Worm (Caenorhabditis elegans) whole organism, L4 larva: ENCODE data around the gene D1054.1.
A peak's percentile ranks its signal among the peaks of the same experiment; 100 is the strongest.

ENCODE experiments used
- D1046.2 ChIP-seq: fragments of 200-800 bp; sonication (Bioruptor generic); IDR thresholded peaks from 2 replicates; pipeline ENCODE4 v1.3.6; 2022; ENCODE audit warnings: missing genetic modification characterization, missing compliant biosample characterization
- F44E2.7 ChIP-seq: fragments of 200-800 bp; sonication (Bioruptor generic); IDR thresholded peaks from 2 replicates; pipeline ENCODE4 v2.1.2; 2022; ENCODE audit warnings: missing genetic modification characterization, missing compliant biosample characterization
- T26A8.4 ChIP-seq: fragments of 200-800 bp; sonication (Bioruptor generic); IDR thresholded peaks from 2 replicates; pipeline ENCODE4 v1.3.6; 2022; ENCODE audit warnings: missing genetic modification characterization, missing compliant biosample characterization
- Y105C5A.15 ChIP-seq: fragments of 200-800 bp; sonication (Bioruptor generic); IDR thresholded peaks from 2 replicates; pipeline ENCODE4 v1.3.6; 2022; ENCODE audit warnings: missing genetic modification characterization, missing compliant biosample characterization
- aha-1 ChIP-seq: fragments of 150-350 bp; peaks from one replicate; lab custom pipeline; 2014; ENCODE audit warnings: missing biosample characterization, missing genetic modification characterization
- ama-1 ChIP-seq: fragments of 150-350 bp; optimal IDR thresholded peaks from 2 replicates; lab custom pipeline; 2014; ENCODE audit warnings: inconsistent platforms, mixed read lengths
- attf-4 ChIP-seq: sonication (generic microtip); optimal IDR thresholded peaks from 3 replicates; lab custom pipeline; 2017; ENCODE audit warnings: missing biosample characterization, missing genetic modification characterization
- ceh-20 ChIP-seq: fragments of 200-800 bp; sonication (Bioruptor generic); IDR thresholded peaks from 2 replicates; pipeline ENCODE4 v1.3.6; 2022; ENCODE audit warnings: missing genetic modification reagents, missing genetic modification characterization, missing compliant biosample characterization
- ceh-28 ChIP-seq: fragments of 150-350 bp; optimal IDR thresholded peaks from 2 replicates; lab custom pipeline; 2014; ENCODE audit warnings: missing biosample characterization, missing genetic modification reagents, missing genetic modification characterization
- ces-1 ChIP-seq: fragments of 150-350 bp; sonication (generic microtip); optimal IDR thresholded peaks from 4 replicates; lab custom pipeline; 2014; ENCODE audit warnings: missing biosample characterization, missing genetic modification reagents, missing genetic modification characterization
- ctbp-1 ChIP-seq: fragments of 200-800 bp; sonication (Bioruptor generic); IDR thresholded peaks from 2 replicates; pipeline ENCODE4 v1.3.6; 2022; ENCODE audit warnings: missing genetic modification reagents, missing genetic modification characterization, missing compliant biosample characterization
- daf-16 ChIP-seq, 3 experiments: sonication (generic microtip); optimal IDR thresholded peaks; 2 replicates each; lab custom pipeline; 2016 to 2017; ENCODE audit warnings: missing genetic modification characterization in 3 of 3, missing genetic modification reagents in 3 of 3, mild to moderate bottlenecking in 2 of 3, missing compliant biosample characterization in 2 of 3, missing biosample characterization in 1 of 3, moderate library complexity in 1 of 3
- daf-19 ChIP-seq: fragments of 200-800 bp; sonication (Bioruptor generic); conservative IDR thresholded peaks from 2 replicates; pipeline ENCODE4 v1.3.6; 2022; ENCODE audit warnings: missing genetic modification characterization, missing compliant biosample characterization
- dmd-6 ChIP-seq: fragments of 200-800 bp; sonication (Bioruptor generic); IDR thresholded peaks from 2 replicates; pipeline ENCODE4 v1.3.6; 2022; ENCODE audit warnings: missing genetic modification reagents, missing genetic modification characterization, missing compliant biosample characterization
- dve-1 ChIP-seq: sonication (generic microtip); optimal IDR thresholded peaks from 2 replicates; lab custom pipeline; 2017; ENCODE audit warnings: antibody characterized with exemption, mild to moderate bottlenecking, missing genetic modification characterization, missing compliant biosample characterization; ENCODE audit not compliant: insufficient read depth
- egl-27 ChIP-seq: sonication (generic microtip); optimal IDR thresholded peaks from 3 replicates; lab custom pipeline; 2017; ENCODE audit warnings: missing biosample characterization, missing genetic modification reagents, missing genetic modification characterization
- egl-43 ChIP-seq: fragments of 200-800 bp; sonication (Bioruptor generic); IDR thresholded peaks from 2 replicates; pipeline ENCODE4 v1.3.6; 2022; ENCODE audit warnings: missing genetic modification reagents, missing genetic modification characterization, missing compliant biosample characterization
- fkh-10 ChIP-seq: fragments of 150-350 bp; optimal IDR thresholded peaks from 2 replicates; lab custom pipeline; 2014; ENCODE audit warnings: missing biosample characterization, missing genetic modification reagents, missing genetic modification characterization
- hif-1 ChIP-seq, 2 experiments: sonication (generic microtip); optimal IDR thresholded peaks; 2 replicates each; lab custom pipeline; 2016 to 2017; ENCODE audit warnings: missing compliant biosample characterization in 2 of 2, missing genetic modification characterization in 2 of 2, missing genetic modification reagents in 2 of 2, missing genotype in 2 of 2, mild to moderate bottlenecking in 1 of 2
- hlh-11 ChIP-seq: fragments of 200-800 bp; sonication (Bioruptor generic); optimal IDR thresholded peaks from 2 replicates; lab custom pipeline; 2018; ENCODE audit warnings: mild to moderate bottlenecking, missing genetic modification characterization, missing compliant biosample characterization
- hlh-30 ChIP-seq: sonication (generic microtip); optimal IDR thresholded peaks from 2 replicates; lab custom pipeline; 2017; ENCODE audit warnings: antibody characterized with exemption, mild to moderate bottlenecking, missing genetic modification characterization, missing compliant biosample characterization; ENCODE audit not compliant: insufficient read depth
- hmg-1.1 ChIP-seq: fragments of 200-800 bp; sonication (Bioruptor generic); IDR thresholded peaks from 2 replicates; pipeline ENCODE4 v1.3.6; 2022; ENCODE audit warnings: missing genetic modification reagents, missing genetic modification characterization, missing compliant biosample characterization
- lin-1 ChIP-seq: fragments of 200-800 bp; sonication (Bioruptor generic); IDR thresholded peaks from 2 replicates; pipeline ENCODE4 v1.3.6; 2022; ENCODE audit warnings: missing genetic modification reagents, missing genetic modification characterization, missing compliant biosample characterization
- lin-13 ChIP-seq: fragments of 150-350 bp; optimal IDR thresholded peaks from 2 replicates; lab custom pipeline; 2014; ENCODE audit warnings: missing biosample characterization, missing genetic modification reagents, missing genetic modification characterization
- lsy-2 ChIP-seq, 2 experiments: fragments of 150-350 bp in 1 of 2; sonication (generic microtip) in 1 of 2; optimal IDR thresholded peaks; 2 replicates each; lab custom pipeline; 2014 to 2017; ENCODE audit warnings: missing biosample characterization in 2 of 2, missing genetic modification characterization in 2 of 2
- madf-5 ChIP-seq, 2 experiments: fragments of 200-800 bp; sonication (Bioruptor generic); IDR thresholded peaks; 2 replicates each; pipeline ENCODE4 v1.3.6; 2022; ENCODE audit warnings: missing compliant biosample characterization in 2 of 2, missing genetic modification characterization in 2 of 2
- mdl-1 ChIP-seq, 2 experiments: fragments of 150-350 bp in 1 of 2; sonication (generic microtip) in 1 of 2; optimal IDR thresholded peaks; 2 replicates each; lab custom pipeline; 2014 to 2017; ENCODE audit warnings: missing biosample characterization in 2 of 2, missing genetic modification characterization in 2 of 2
- mdt-29 ChIP-seq: fragments of 200-800 bp; sonication (Bioruptor generic); IDR thresholded peaks from 2 replicates; pipeline ENCODE4 v1.3.6; 2022; ENCODE audit warnings: missing genetic modification reagents, missing genetic modification characterization, missing compliant biosample characterization
- mep-1 ChIP-seq: fragments of 150-350 bp; sonication (generic microtip); optimal IDR thresholded peaks from 3 replicates; lab custom pipeline; 2014; ENCODE audit warnings: missing biosample characterization, missing genetic modification characterization
- nhr-10 ChIP-seq: fragments of 150-350 bp; optimal IDR thresholded peaks from 2 replicates; lab custom pipeline; 2014; ENCODE audit warnings: missing biosample characterization, missing genetic modification characterization
- nhr-11 ChIP-seq: fragments of 150-350 bp; optimal IDR thresholded peaks from 2 replicates; lab custom pipeline; 2014; ENCODE audit warnings: missing biosample characterization, missing genetic modification characterization
- nhr-28 ChIP-seq: fragments of 150-350 bp; optimal IDR thresholded peaks from 2 replicates; lab custom pipeline; 2014; ENCODE audit warnings: missing biosample characterization, missing genetic modification characterization
- nhr-42 ChIP-seq: fragments of 200-800 bp; sonication (Bioruptor generic); IDR thresholded peaks from 2 replicates; pipeline ENCODE4 v1.3.6; 2022; ENCODE audit warnings: missing genetic modification characterization, missing compliant biosample characterization
- rbr-2 ChIP-seq: sonication (generic microtip); optimal IDR thresholded peaks from 2 replicates; lab custom pipeline; 2016; ENCODE audit warnings: missing genotype, missing genetic modification characterization, missing compliant biosample characterization
- sdz-12 ChIP-seq: fragments of 200-800 bp; sonication (Bioruptor generic); optimal IDR thresholded peaks from 2 replicates; lab custom pipeline; 2018; ENCODE audit warnings: mild to moderate bottlenecking, missing genetic modification characterization, missing compliant biosample characterization
- set-16 ChIP-seq: fragments of 200-800 bp; sonication (Bioruptor generic); IDR thresholded peaks from 2 replicates; pipeline ENCODE4 v1.3.6; 2022; ENCODE audit warnings: missing genetic modification reagents, missing genetic modification characterization, missing compliant biosample characterization
- spr-1 ChIP-seq: sonication (generic microtip); optimal IDR thresholded peaks from 2 replicates; lab custom pipeline; 2016; ENCODE audit warnings: mild to moderate bottlenecking, missing genetic modification characterization, missing compliant biosample characterization
- unc-130 ChIP-seq: sonication (generic microtip); optimal IDR thresholded peaks from 2 replicates; lab custom pipeline; 2016; ENCODE audit warnings: missing genetic modification reagents, missing genetic modification characterization, missing compliant biosample characterization
- unc-62 ChIP-seq, 3 experiments: fragments of 150-350 bp in 1 of 3; sonication (generic microtip); optimal IDR thresholded peaks in 2 of 3; peaks in 1 of 3; 1 replicate in 1 of 3; 2 replicates in 2 of 3; lab custom pipeline; 2014 to 2017; ENCODE audit warnings: missing biosample characterization in 3 of 3, missing genetic modification characterization in 3 of 3, missing genetic modification reagents in 3 of 3, missing genotype in 1 of 3
- vab-7 ChIP-seq: fragments of 200-800 bp; sonication (Bioruptor generic); IDR thresholded peaks from 2 replicates; pipeline ENCODE4 v1.3.6; 2022; ENCODE audit warnings: missing genetic modification reagents, missing genetic modification characterization, missing compliant biosample characterization
- zfp-3 ChIP-seq: fragments of 200-800 bp; sonication (Bioruptor generic); conservative IDR thresholded peaks from 2 replicates; pipeline ENCODE4 v1.3.6; 2022; ENCODE audit warnings: missing genetic modification reagents, missing genetic modification characterization, missing compliant biosample characterization
- ztf-11 ChIP-seq: fragments of 150-350 bp; optimal IDR thresholded peaks from 2 replicates; lab custom pipeline; 2014; ENCODE audit warnings: missing biosample characterization, missing genetic modification characterization

D1054.1 gene

DNA sequence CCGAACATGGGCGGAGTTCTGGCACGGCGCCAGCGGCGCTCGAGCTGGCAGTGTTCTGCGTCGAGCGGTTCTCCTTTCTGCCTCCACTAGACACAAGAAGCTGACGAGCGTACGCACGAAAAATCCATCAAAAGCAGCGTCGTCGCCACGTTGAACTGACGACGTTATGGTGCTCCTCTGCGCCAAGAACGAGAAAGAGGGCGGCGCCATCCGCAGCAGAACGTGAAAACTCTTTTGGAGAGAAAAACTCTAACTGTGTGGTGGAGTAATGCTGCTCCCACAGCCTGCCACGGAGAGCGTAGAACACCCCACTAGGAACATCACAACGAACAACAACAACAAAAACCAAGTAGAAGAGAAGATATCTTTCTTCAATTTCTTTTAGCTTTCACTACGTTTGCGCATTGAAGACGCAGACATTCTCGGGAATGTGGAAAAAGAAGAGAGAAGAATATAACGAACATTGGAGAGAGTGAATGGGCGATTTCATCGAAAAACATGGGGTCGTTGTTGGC is 48.0 kb downstream of the D1054.1 start:
- peak in 1 of 2 experiments; percentile 11 for TF ChIP-seq hif-1 (tag; optimal IDR thresholded peaks at IDR 0.05; lab: Kevin White, UChicago)
- no peak for TF ChIP-seq lin-1 (GFP tag; lab: Robert Waterston, UW)
- TF ChIP-seq F44E2.7 (GFP tag; lab: Robert Waterston, UW) = no peak
- peak in 1 of 2 experiments; percentile 61 for TF ChIP-seq mdl-1 (tag; optimal IDR thresholded peaks at IDR 0.05; lab: Kevin White, UChicago)
- TF ChIP-seq zfp-3 (GFP tag; lab: Robert Waterston, UW) = no peak
- peak; percentile 40 for TF ChIP-seq fkh-10 (GFP tag; lab: Kevin White, UChicago)
- no peak for TF ChIP-seq nhr-42 (GFP tag; lab: Robert Waterston, UW)
- no peak for TF ChIP-seq lin-13 (GFP tag; lab: Kevin White, UChicago)
- peak; percentile 56; the same call in 1 of the 2 replicates for TF ChIP-seq egl-43
- TF ChIP-seq ceh-28 (tag; lab: Kevin White, UChicago) = no peak
- TF ChIP-seq daf-19 (GFP tag; lab: Robert Waterston, UW) = no peak
- TF ChIP-seq T26A8.4 = no peak
- no peak for TF ChIP-seq Y105C5A.15
- TF ChIP-seq ztf-11 (tag; lab: Kevin White, UChicago) = no peak
- peak; percentile 45 for TF ChIP-seq rbr-2 (tag; lab: Kevin White, UChicago)
- peak; percentile 40; the same call in 1 of the 2 replicates for TF ChIP-seq ceh-20 (GFP tag; lab: Robert Waterston, UW)
- peak; percentile 41 for TF ChIP-seq mep-1 (tag; lab: Kevin White, UChicago)
- peak in 1 of 2 experiments; percentile 27 for TF ChIP-seq lsy-2 (tag; optimal IDR thresholded peaks at IDR 0.05; lab: Kevin White, UChicago)
- 0 out of 2 replicates have a peak, but pooled peaks have one; percentile 37 for TF ChIP-seq ctbp-1 (GFP tag; lab: Robert Waterston, UW)
- TF ChIP-seq nhr-11 = peak; percentile 68
- TF ChIP-seq dmd-6 = 0 out of 2 replicates have a peak, but pooled peaks have one; percentile 17
- peak; percentile 75 for TF ChIP-seq set-16 (GFP tag; lab: Robert Waterston, UW)
- TF ChIP-seq vab-7 = no peak
- peak in 1 of 2 experiments; percentile 68 for TF ChIP-seq daf-16 (GFP tag; optimal IDR thresholded peaks at IDR 0.05; lab: Kevin White, UChicago)
- TF ChIP-seq daf-16 (tag; optimal IDR thresholded peaks at IDR 0.05; lab: Kevin White, UChicago) = no peak
- peak; percentile 57 for TF ChIP-seq nhr-28 (tag; lab: Kevin White, UChicago)
- no peak for TF ChIP-seq nhr-10
- no peak for TF ChIP-seq ama-1 (lab: Kevin White, UChicago)
- TF ChIP-seq unc-62 (GFP tag; optimal IDR thresholded peaks at IDR 0.05 in 1 of 2; lab: Kevin White, UChicago) = peak in 1 of 2 experiments; percentile 93
- no peak for TF ChIP-seq unc-62 (tag; optimal IDR thresholded peaks at IDR 0.05; lab: Kevin White, UChicago)
- TF ChIP-seq hmg-1.1 = peak; percentile 55; the same call in 1 of the 2 replicates
- no peak for TF ChIP-seq madf-5 (GFP tag; IDR thresholded peaks at IDR 0.05; lab: Robert Waterston, UW)
- no peak for TF ChIP-seq spr-1
- TF ChIP-seq aha-1 (tag; lab: Kevin White, UChicago) = peak; percentile 97
- peak; percentile 5 for TF ChIP-seq hlh-11
- TF ChIP-seq, all 104 proteins: peak for 18

DNA sequence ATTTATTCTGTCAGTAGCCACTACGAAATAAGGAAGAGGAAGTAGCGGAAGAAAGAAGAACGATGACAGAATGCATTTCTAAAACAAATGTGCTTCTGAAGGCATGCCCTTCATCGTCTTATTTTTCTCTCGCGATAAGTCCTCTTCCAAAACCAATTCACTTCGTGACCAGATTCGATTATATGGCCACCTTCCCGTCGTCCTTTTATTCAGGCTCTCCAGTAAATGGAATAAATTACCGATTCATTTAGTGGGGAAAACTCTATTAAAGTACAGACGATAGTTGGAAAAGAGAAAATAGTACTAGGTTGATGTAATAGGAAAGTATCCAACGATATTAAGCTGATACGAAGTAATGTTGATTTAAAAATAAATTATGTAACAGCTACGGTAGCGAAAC is 48.7 kb downstream of the D1054.1 start:
- no peak for TF ChIP-seq unc-130
- peak; percentile 86 for TF ChIP-seq ces-1 (GFP tag; lab: Kevin White, UChicago)

ce11 chrV:10720876-10721275 is 49.1 kb downstream of the D1054.1 start:
- TF ChIP-seq ctbp-1 (GFP tag; lab: Robert Waterston, UW) (no peak), mdl-1 (tag; optimal IDR thresholded peaks at IDR 0.05; lab: Kevin White, UChicago) (peak in 1 of 2 experiments; percentile 49), sdz-12 (GFP tag; lab: Kevin White, UChicago) (no peak), mdt-29 (GFP tag; lab: Robert Waterston, UW) (no peak), egl-27 (no peak), D1046.2 (no peak), set-16 (GFP tag; lab: Robert Waterston, UW) (no peak), nhr-28 (tag; lab: Kevin White, UChicago) (peak; percentile 4), hlh-30 (tag; lab: Kevin White, UChicago) (peak; percentile 65), attf-4 (tag; lab: Kevin White, UChicago) (no peak), daf-16 (GFP tag; optimal IDR thresholded peaks at IDR 0.05; lab: Kevin White, UChicago) (no peak), daf-16 (tag; optimal IDR thresholded peaks at IDR 0.05; lab: Kevin White, UChicago) (no peak), dve-1 (peak; percentile 6), rbr-2 (tag; lab: Kevin White, UChicago) (no peak), unc-62 (GFP tag; optimal IDR thresholded peaks at IDR 0.05 in 1 of 2; lab: Kevin White, UChicago) (peak in 1 of 2 experiments; percentile 26), unc-62 (tag; optimal IDR thresholded peaks at IDR 0.05; lab: Kevin White, UChicago) (no peak)
